Worm (Caenorhabditis elegans): Measurements from ENCODE around the gene acl-8.
A peak's percentile ranks its signal among the peaks of the same experiment; 100 is the strongest.

acl-8 gene

DNA sequence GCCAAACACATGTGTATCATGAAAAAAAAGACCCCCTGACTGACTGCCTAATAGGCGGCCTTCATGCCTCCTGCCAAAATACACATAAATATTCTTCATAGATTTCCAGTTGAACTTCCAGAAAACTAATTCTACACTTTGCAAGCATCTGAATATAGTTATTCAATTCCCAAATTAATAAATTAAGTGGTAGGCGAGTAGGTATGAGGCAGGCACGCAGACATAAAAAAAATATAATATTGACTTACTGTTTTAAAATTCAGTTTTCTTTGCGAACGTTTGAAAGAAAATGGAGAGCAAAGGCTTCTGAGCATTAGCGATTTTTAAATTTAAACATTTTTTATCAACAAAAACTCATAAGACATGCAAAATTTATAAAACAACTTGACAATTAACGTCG lies 37.2 kb downstream of the acl-8 start (continued):
- no peak for TF ChIP-seq nhr-48 (tag; optimal IDR thresholded peaks at IDR 0.05)

DNA sequence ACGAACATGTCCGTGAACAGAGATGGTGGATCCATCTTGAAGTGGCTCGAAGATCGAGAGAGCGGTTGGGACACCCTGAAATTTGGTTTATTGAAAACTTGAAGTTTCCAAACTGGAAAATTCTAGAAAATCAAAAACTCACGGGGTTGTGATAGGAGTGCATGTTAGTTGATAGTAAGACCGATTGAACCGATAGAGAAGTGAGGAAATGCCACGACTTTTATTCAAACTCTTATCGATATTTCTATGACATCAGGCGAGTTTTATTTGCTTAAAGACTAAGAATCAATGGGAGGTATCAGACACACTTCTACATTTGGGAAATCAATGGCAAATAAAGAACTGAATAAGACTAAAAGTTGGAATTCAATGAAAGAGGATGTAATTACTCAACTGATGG lies 38.2 kb downstream of the acl-8 start, which contains the start of gene lec-10:
TSS of gene lec-10 (minus strand) at position 272 of the 400 bp plus-strand sequence.
- peak; percentile 89 for TF ChIP-seq dve-1 (tag; optimal IDR thresholded peaks at IDR 0.05; ENCODE audit: insufficient read depth)
- no peak for TF ChIP-seq cey-2 (tag; optimal IDR thresholded peaks at IDR 0.05; ENCODE audit: borderline replicate concordance, insufficient read depth)
- TF ChIP-seq daf-16 (GFP tag; optimal IDR thresholded peaks at IDR 0.05), result no peak
- peak; percentile 62 for TF ChIP-seq daf-16 (tag; optimal IDR thresholded peaks at IDR 0.05)
- peak; percentile 70 for TF ChIP-seq nhr-77 (tag; optimal IDR thresholded peaks at IDR 0.05)
- no peak for TF ChIP-seq snpc-1.2 (GFP tag; IDR thresholded peaks at IDR 0.05)
- TF ChIP-seq rbr-2 (tag; optimal IDR thresholded peaks at IDR 0.05), result no peak
- peak; percentile 7 for TF ChIP-seq duxl-1 (tag; optimal IDR thresholded peaks at IDR 0.05; ENCODE audit: poor library complexity)
- peak; percentile 77 for TF ChIP-seq aha-1 (tag)
- TF ChIP-seq daf-12 (tag; optimal IDR thresholded peaks at IDR 0.05), result no peak
- peak; percentile 84 for TF ChIP-seq dmd-6 (GFP tag; IDR thresholded peaks at IDR 0.05)
- TF ChIP-seq hlh-30 (tag; optimal IDR thresholded peaks at IDR 0.05; ENCODE audit: insufficient read depth), result peak; percentile 35
- TF ChIP-seq snpc-4 (tag; optimal IDR thresholded peaks at IDR 0.05), result no peak
- TF ChIP-seq mdt-29 (GFP tag; IDR thresholded peaks at IDR 0.05), result peak; percentile 57; the same call in 1 of the 2 replicates
- TF ChIP-seq mep-1 (tag; optimal IDR thresholded peaks at IDR 0.05), result peak; percentile 55
- no peak for TF ChIP-seq ces-1 (GFP tag; optimal IDR thresholded peaks at IDR 0.05)
- 0 out of 2 replicates have a peak, but pooled peaks have one; percentile 40 for TF ChIP-seq tra-1 (GFP tag; IDR thresholded peaks at IDR 0.05)
- no peak for TF ChIP-seq daf-19 (GFP tag; conservative IDR thresholded peaks at IDR 0.05)
- peak; percentile 43 for TF ChIP-seq nhr-6 (tag; optimal IDR thresholded peaks at IDR 0.05)
- TF ChIP-seq lsy-2 (tag; optimal IDR thresholded peaks at IDR 0.05), result peak in 1 of 2 experiments; percentile 29
- peak; percentile 6 for TF ChIP-seq lin-13 (GFP tag; optimal IDR thresholded peaks at IDR 0.05)
- no peak for TF ChIP-seq nhr-102 (tag; optimal IDR thresholded peaks at IDR 0.05)
- TF ChIP-seq mdl-1 (tag; optimal IDR thresholded peaks at IDR 0.05), result peak in 1 of 2 experiments; percentile 17
- TF ChIP-seq nhr-48 (tag; optimal IDR thresholded peaks at IDR 0.05), result peak; percentile 50
- TF ChIP-seq pha-4 (GFP tag; IDR thresholded peaks at IDR 0.05), result peak; percentile 8; the same call in 1 of the 2 replicates
- TF ChIP-seq pha-4 (tag; optimal IDR thresholded peaks at IDR 0.05), result no peak
- 0 out of 2 replicates have a peak, but pooled peaks have one; percentile 11 for TF ChIP-seq php-3 (GFP tag; IDR thresholded peaks at IDR 0.05)
- TF ChIP-seq hlh-11 (tag; optimal IDR thresholded peaks at IDR 0.05), result peak; percentile 65
- peak; percentile 92 for TF ChIP-seq pqm-1 (tag; optimal IDR thresholded peaks at IDR 0.05)
- peak; percentile 80 for TF ChIP-seq nhr-28 (tag; optimal IDR thresholded peaks at IDR 0.05)

- TF ChIP-seq unc-130 (GFP tag; optimal IDR thresholded peaks at IDR 0.05), result no peak
- no peak for TF ChIP-seq nhr-77 (tag; optimal IDR thresholded peaks at IDR 0.05)
- TF ChIP-seq F26F4.8 (GFP tag; conservative IDR thresholded peaks at IDR 0.05), result no peak
- no peak for TF ChIP-seq F10B5.3 (tag; optimal IDR thresholded peaks at IDR 0.05)
- no peak for TF ChIP-seq nhr-11 (tag; optimal IDR thresholded peaks at IDR 0.05)
- peak; percentile 62 for TF ChIP-seq dmd-6 (GFP tag; IDR thresholded peaks at IDR 0.05)
- TF ChIP-seq aha-1 (tag), result no peak
- TF ChIP-seq mxl-2 (GFP tag; conservative IDR thresholded peaks at IDR 0.05), result no peak
- TF ChIP-seq nhr-28 (tag; optimal IDR thresholded peaks at IDR 0.05), result peak; percentile 34
- no peak for TF ChIP-seq nhr-25 (tag; optimal IDR thresholded peaks at IDR 0.05; ENCODE audit: borderline replicate concordance, insufficient read depth)
- TF ChIP-seq mes-2 (tag; optimal IDR thresholded peaks at IDR 0.05; ENCODE audit: poor library complexity, severe bottlenecking), result no peak
- no peak for TF ChIP-seq skn-1 (tag; optimal IDR thresholded peaks at IDR 0.05)
- no peak for TF ChIP-seq saeg-2 (GFP tag; IDR thresholded peaks at IDR 0.05)
- no peak for TF ChIP-seq ces-1 (GFP tag; optimal IDR thresholded peaks at IDR 0.05)
- TF ChIP-seq nhr-102 (tag; optimal IDR thresholded peaks at IDR 0.05), result no peak
- peak; percentile 58 for TF ChIP-seq hlh-11 (tag; optimal IDR thresholded peaks at IDR 0.05)
- TF ChIP-seq lsy-2 (tag; optimal IDR thresholded peaks at IDR 0.05), result no peak
- no peak for TF ChIP-seq php-3 (GFP tag; IDR thresholded peaks at IDR 0.05)
- TF ChIP-seq ztf-11 (tag; optimal IDR thresholded peaks at IDR 0.05), result no peak
- TF ChIP-seq dve-1 (tag; optimal IDR thresholded peaks at IDR 0.05; ENCODE audit: insufficient read depth), result peak; percentile 12
- TF ChIP-seq set-16 (GFP tag; IDR thresholded peaks at IDR 0.05), result no peak
- TF ChIP-seq hif-1 (tag; optimal IDR thresholded peaks at IDR 0.05), result no peak
- TF ChIP-seq hlh-30 (tag; optimal IDR thresholded peaks at IDR 0.05; ENCODE audit: insufficient read depth), result peak; percentile 48
- no peak for TF ChIP-seq attf-4 (tag; optimal IDR thresholded peaks at IDR 0.05)
- no peak for TF ChIP-seq duxl-1 (tag; optimal IDR thresholded peaks at IDR 0.05; ENCODE audit: poor library complexity)
- no peak for TF ChIP-seq nhr-48 (tag; optimal IDR thresholded peaks at IDR 0.05)
- no peak for TF ChIP-seq sdz-12 (GFP tag; optimal IDR thresholded peaks at IDR 0.05)
- TF ChIP-seq ama-1 (optimal IDR thresholded peaks at IDR 0.05), result no peak
- TF ChIP-seq daf-12 (tag; optimal IDR thresholded peaks at IDR 0.05), result no peak
- no peak for TF ChIP-seq lir-3 (tag; optimal IDR thresholded peaks at IDR 0.05)
Measured at ce11 chrV:6492497-6492896, 41.8 kb downstream of the acl-8 start.
